Fruit fly (Drosophila melanogaster): Measurements from ENCODE around the gene CG10096.

Gene CG10096

DNA sequence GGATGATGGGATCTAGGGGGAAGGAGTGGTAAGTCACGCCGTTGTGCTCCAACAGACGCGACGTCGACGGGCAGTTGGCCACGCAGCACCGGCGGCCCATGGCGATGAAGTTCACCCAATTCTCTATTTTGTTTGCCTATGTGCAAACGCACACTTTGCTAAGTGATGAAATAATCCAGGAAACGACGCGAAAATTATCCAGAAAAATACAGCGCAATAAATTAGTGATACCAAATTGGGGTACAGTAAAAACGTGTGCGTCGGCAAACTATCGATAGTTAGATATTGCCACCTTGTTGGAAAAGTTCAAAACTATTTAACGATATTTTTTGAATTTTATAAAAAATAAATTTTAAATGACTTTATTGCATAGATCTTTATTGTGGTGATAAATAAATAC, 39.7 kb downstream of the CG10096 start, which contains the start of gene MBD-R2 (continued):
- peak; percentile 65 for TF ChIP-seq Myb (GFP tag; optimal IDR thresholded peaks at IDR 0.05)
- no peak for TF ChIP-seq Asciz (GFP tag; optimal IDR thresholded peaks at IDR 0.05)
- TF ChIP-seq Ptx1 (GFP tag; IDR thresholded peaks at IDR 0.05) = no peak
- peak; percentile 82 for TF ChIP-seq BEAF-32 (GFP tag; optimal IDR thresholded peaks at IDR 0.05)
- TF ChIP-seq zf30C (GFP tag; optimal IDR thresholded peaks at IDR 0.05) = no peak
- peak; percentile 63 for TF ChIP-seq trem (tag; optimal IDR thresholded peaks at IDR 0.05)
- TF ChIP-seq hbn (GFP tag; IDR thresholded peaks at IDR 0.05; ENCODE audit: partially characterized antibody) = peak; percentile 71
- TF ChIP-seq Dref (GFP tag; IDR thresholded peaks at IDR 0.05) = peak; percentile 67
- TF ChIP-seq Jarid2 (GFP tag; optimal IDR thresholded peaks at IDR 0.05) = no peak
- TF ChIP-seq vvl (GFP tag; IDR thresholded peaks at IDR 0.05) = peak; percentile 15; the same call in 1 of the 2 replicates
- no peak for TF ChIP-seq shn (GFP tag; optimal IDR thresholded peaks at IDR 0.05)
- 0 out of 3 replicates have a peak, but pooled peaks have one; percentile 26 for TF ChIP-seq CG17361 (GFP tag; IDR thresholded peaks at IDR 0.05)
- TF ChIP-seq CoRest (tag; optimal IDR thresholded peaks at IDR 0.05) = peak; percentile 19
- peak; percentile 46 for TF ChIP-seq CG14710 (tag; optimal IDR thresholded peaks at IDR 0.05)
- TF ChIP-seq dmrt11E (tag; optimal IDR thresholded peaks at IDR 0.05) = no peak
- no peak for TF ChIP-seq CG18476 (GFP tag; optimal IDR thresholded peaks at IDR 0.05)
- TF ChIP-seq CG15073 (GFP tag; optimal IDR thresholded peaks at IDR 0.05) = no peak
- TF ChIP-seq jumu (GFP tag; optimal IDR thresholded peaks at IDR 0.05) = no peak
- TF ChIP-seq CG2116 (GFP tag; optimal IDR thresholded peaks at IDR 0.05) = peak; percentile 60
- TF ChIP-seq bcd (GFP tag; optimal IDR thresholded peaks at IDR 0.05) = no peak
- TF ChIP-seq lbe (GFP tag; optimal IDR thresholded peaks at IDR 0.05) = peak; percentile 9
- no peak for TF ChIP-seq esg (GFP tag; conservative IDR thresholded peaks at IDR 0.05)
- TF ChIP-seq trh (GFP tag; optimal IDR thresholded peaks at IDR 0.05) = no peak
- TF ChIP-seq tap (tag; optimal IDR thresholded peaks at IDR 0.05) = no peak
- TF ChIP-seq danr (GFP tag; IDR thresholded peaks at IDR 0.05) = no peak
- no peak for TF ChIP-seq ara (GFP tag; IDR thresholded peaks at IDR 0.05)
- TF ChIP-seq HLH4C (GFP tag; IDR thresholded peaks at IDR 0.05; ENCODE audit: partially characterized antibody) = peak; percentile 37; the same call in 2 of the 3 replicates
- TF ChIP-seq Ssrp (tag; optimal IDR thresholded peaks at IDR 0.05) = no peak
- TF ChIP-seq zfh2 (GFP tag; optimal IDR thresholded peaks at IDR 0.05) = no peak
- TF ChIP-seq CG17328 (GFP tag; IDR thresholded peaks at IDR 0.05) = 0 out of 2 replicates have a peak, but pooled peaks have one; percentile 27
- TF ChIP-seq klu (GFP tag; IDR thresholded peaks at IDR 0.05) = no peak
- no peak for TF ChIP-seq CG8359 (GFP tag; optimal IDR thresholded peaks at IDR 0.05; ENCODE audit: borderline replicate concordance)
- TF ChIP-seq pros (GFP tag; optimal IDR thresholded peaks at IDR 0.05) = no peak
- TF ChIP-seq PHDP (tag; optimal IDR thresholded peaks at IDR 0.05) = peak; percentile 11
- peak; percentile 52; the same call in 2 of the 3 replicates for TF ChIP-seq vnd (GFP tag; IDR thresholded peaks at IDR 0.05; ENCODE audit: partially characterized antibody)
- peak; percentile 41 for TF ChIP-seq CG10267 (tag; optimal IDR thresholded peaks at IDR 0.05)
- TF ChIP-seq CG34224 (GFP tag; IDR thresholded peaks at IDR 0.05; ENCODE audit: partially characterized antibody) = peak; percentile 66; the same call in 2 of the 3 replicates
- TF ChIP-seq CG17186 (GFP tag; optimal IDR thresholded peaks at IDR 0.05) = peak; percentile 51
- TF ChIP-seq Rfx (GFP tag; IDR thresholded peaks at IDR 0.05) = no peak
- TF ChIP-seq ewg (GFP tag; optimal IDR thresholded peaks at IDR 0.05) = no peak
- no peak for TF ChIP-seq sqz (GFP tag; optimal IDR thresholded peaks at IDR 0.05)
- TF ChIP-seq en (GFP tag; optimal IDR thresholded peaks at IDR 0.05) = no peak
- peak; percentile 67 for TF ChIP-seq pzg (GFP tag; optimal IDR thresholded peaks at IDR 0.05)
- TF ChIP-seq Abd-B (GFP tag; optimal IDR thresholded peaks at IDR 0.05) = no peak
- 0 out of 3 replicates have a peak, but pooled peaks have one; percentile 38 for TF ChIP-seq CG34422 (GFP tag; IDR thresholded peaks at IDR 0.05)
- TF ChIP-seq lilli (GFP tag; optimal IDR thresholded peaks at IDR 0.05) = no peak
- peak; percentile 78 for TF ChIP-seq Dll (GFP tag; IDR thresholded peaks at IDR 0.05; ENCODE audit: partially characterized antibody)
- no peak for TF ChIP-seq pita (GFP tag; optimal IDR thresholded peaks at IDR 0.05)
- TF ChIP-seq gt (GFP tag; IDR thresholded peaks at IDR 0.05) = no peak
- peak; percentile 16 for TF ChIP-seq CG13424 (tag; optimal IDR thresholded peaks at IDR 0.05)
